Worm (Caenorhabditis elegans) whole organism, early embryonic: ENCODE results near the gene ttr-7.
A peak's percentile ranks its signal among the peaks of the same experiment; 100 is the strongest.

ENCODE experiments used
- B0310.2 ChIP-seq: sonication (generic microtip); optimal IDR thresholded peaks from 2 replicates; lab custom pipeline; 2016; ENCODE audit warnings: mild to moderate bottlenecking, missing genetic modification characterization, missing compliant biosample characterization
- F13C5.2 ChIP-seq: sonication (generic microtip); optimal IDR thresholded peaks from 2 replicates; lab custom pipeline; 2017; ENCODE audit warnings: mild to moderate bottlenecking, missing genetic modification characterization, inconsistent platforms, missing compliant biosample characterization
- aly-1 ChIP-seq: sonication (generic microtip); optimal IDR thresholded peaks from 2 replicates; lab custom pipeline; 2016; ENCODE audit warnings: missing genetic modification characterization, missing compliant biosample characterization
- ama-1 ChIP-seq: fragments of 150-350 bp; optimal IDR thresholded peaks from 2 replicates; lab custom pipeline; 2014
- ceh-13 ChIP-seq: fragments of 200-800 bp; sonication (Bioruptor generic); optimal IDR thresholded peaks from 2 replicates; lab custom pipeline; 2018; ENCODE audit warnings: mild to moderate bottlenecking, missing genetic modification characterization, missing compliant biosample characterization
- ceh-36 ChIP-seq: sonication (generic microtip); optimal IDR thresholded peaks from 2 replicates; lab custom pipeline; 2016; ENCODE audit warnings: missing genetic modification characterization, inconsistent platforms, missing compliant biosample characterization
- ets-7 ChIP-seq: sonication (generic microtip); optimal IDR thresholded peaks from 2 replicates; lab custom pipeline; 2016; ENCODE audit warnings: missing genotype, missing genetic modification characterization, missing compliant biosample characterization
- flt-1 ChIP-seq: fragments of 200-800 bp; sonication (Bioruptor generic); IDR thresholded peaks from 2 replicates; pipeline ENCODE4 v1.3.6; 2022; ENCODE audit warnings: missing genetic modification characterization, missing compliant biosample characterization
- hmbx-1 ChIP-seq: sonication (generic microtip); optimal IDR thresholded peaks from 2 replicates; lab custom pipeline; 2016; ENCODE audit warnings: mild to moderate bottlenecking, missing genetic modification characterization, missing compliant biosample characterization
- hmg-4 ChIP-seq: fragments of 200-800 bp; sonication (Bioruptor generic); optimal IDR thresholded peaks from 2 replicates; lab custom pipeline; 2018; ENCODE audit warnings: mild to moderate bottlenecking, missing genetic modification characterization, missing compliant biosample characterization
- hnd-1 ChIP-seq: sonication (generic microtip); optimal IDR thresholded peaks from 2 replicates; lab custom pipeline; 2016; ENCODE audit warnings: missing genetic modification characterization, missing compliant biosample characterization
- pes-1 ChIP-seq: fragments of 200-800 bp; sonication (Bioruptor generic); IDR thresholded peaks from 2 replicates; pipeline ENCODE4 v1.3.6; 2022; ENCODE audit warnings: missing genetic modification reagents, missing genetic modification characterization, missing compliant biosample characterization
- scrt-1 ChIP-seq: fragments of 200-800 bp; sonication (Bioruptor generic); IDR thresholded peaks from 2 replicates; pipeline ENCODE4 v1.3.6; 2022; ENCODE audit warnings: missing genetic modification characterization, missing compliant biosample characterization
- sea-1 ChIP-seq: fragments of 200-800 bp; sonication (Bioruptor generic); conservative IDR thresholded peaks from 2 replicates; pipeline ENCODE4 v1.3.6; 2022; ENCODE audit warnings: missing genetic modification characterization, missing compliant biosample characterization
- tbx-11 ChIP-seq: fragments of 200-800 bp; sonication (Bioruptor generic); IDR thresholded peaks from 2 replicates; pipeline ENCODE4 v1.3.6; 2022; ENCODE audit warnings: missing genetic modification characterization, missing compliant biosample characterization
- tbx-37 ChIP-seq: fragments of 200-800 bp; sonication (Bioruptor generic); conservative IDR thresholded peaks from 2 replicates; pipeline ENCODE4 v1.3.6; 2022; ENCODE audit warnings: missing genetic modification reagents, missing genetic modification characterization, missing compliant biosample characterization
- tra-4 ChIP-seq: sonication (generic microtip); optimal IDR thresholded peaks from 2 replicates; lab custom pipeline; 2017; ENCODE audit warnings: missing genetic modification characterization, missing compliant biosample characterization

ttr-7 gene

DNA sequence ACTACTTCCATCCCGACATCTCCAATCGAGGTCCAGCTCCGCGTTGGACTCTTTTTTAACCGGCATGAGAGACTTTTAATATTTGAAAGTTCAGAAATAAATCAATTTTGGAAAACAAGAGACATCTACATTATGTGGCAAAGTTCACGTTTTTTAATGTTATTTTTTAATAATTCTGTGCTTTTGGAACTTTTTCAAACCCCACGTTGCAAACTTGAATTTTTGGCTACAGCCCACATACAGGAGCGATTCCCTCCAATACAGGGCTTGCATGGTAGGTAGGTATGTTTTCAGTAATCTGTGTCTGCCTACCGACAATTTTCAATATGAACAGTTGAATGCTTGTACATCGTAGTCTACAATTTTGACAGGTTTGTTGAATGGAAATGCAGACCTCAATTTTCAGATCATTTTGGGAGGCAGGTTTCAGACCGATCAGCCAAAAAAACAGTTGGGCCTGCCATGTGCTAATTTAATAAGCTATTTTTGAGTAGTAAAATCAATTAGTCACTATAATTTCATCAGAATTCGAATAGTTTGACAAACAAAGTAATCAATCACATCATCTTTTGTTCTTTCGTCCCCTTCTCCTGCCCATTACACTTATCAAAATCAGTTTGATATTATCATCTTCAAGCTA, at the start of gene ttr-7, which contains the start of gene Y55B1AR.4:
Gene ttr-7, plus strand, starts transcription at position 590 of the 640 bp plus-strand sequence.
Gene Y55B1AR.4, minus strand, starts transcription at position 101 of the 640 bp plus-strand sequence.
- no peak for TF ChIP-seq aly-1 (tag; lab: Kevin White, UChicago)
- TF ChIP-seq pes-1 (GFP tag; lab: Robert Waterston, UW) = no peak
- no peak for TF ChIP-seq scrt-1 (GFP tag; lab: Robert Waterston, UW)
- TF ChIP-seq ceh-36 (tag; lab: Kevin White, UChicago) = no peak
- no peak for TF ChIP-seq ets-7 (tag; lab: Kevin White, UChicago)
- TF ChIP-seq flt-1 = no peak
- TF ChIP-seq ceh-13 (GFP tag; lab: Kevin White, UChicago) = no peak
- no peak for TF ChIP-seq tbx-37
- TF ChIP-seq hnd-1 (tag; lab: Kevin White, UChicago) = no peak
- no peak for TF ChIP-seq hmg-4 (GFP tag; lab: Kevin White, UChicago)
- TF ChIP-seq tbx-11 = no peak

DNA sequence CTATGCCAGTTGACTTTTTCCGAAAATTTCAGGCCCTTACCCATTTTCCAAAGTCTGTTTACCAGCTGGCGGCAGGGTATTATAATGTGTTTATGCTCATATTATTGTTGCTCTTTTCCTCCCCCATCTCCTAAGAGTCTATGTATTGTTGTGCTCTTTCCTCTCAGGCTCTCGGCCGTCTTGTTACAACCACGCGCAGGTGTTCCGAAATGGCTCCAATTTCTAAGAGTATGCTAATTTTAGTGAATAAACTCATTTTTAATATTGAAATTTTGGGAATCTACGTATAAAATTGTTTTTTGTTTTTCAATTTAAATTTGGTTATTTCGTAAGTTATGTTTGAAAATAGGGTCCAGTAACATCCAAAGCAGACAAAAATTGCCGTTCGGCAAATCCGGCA, 47.7 kb upstream of the ttr-7 start:
- TF ChIP-seq tbx-11 = no peak
- no peak for TF ChIP-seq hnd-1 (tag; lab: Kevin White, UChicago)
- no peak for TF ChIP-seq ama-1
- TF ChIP-seq tra-4 (tag; lab: Kevin White, UChicago) = no peak
- TF ChIP-seq hmbx-1 = no peak
- TF ChIP-seq scrt-1 (GFP tag; lab: Robert Waterston, UW) = no peak
- no peak for TF ChIP-seq ets-7 (tag; lab: Kevin White, UChicago)
- TF ChIP-seq hmg-4 (GFP tag; lab: Kevin White, UChicago) = no peak
- no peak for TF ChIP-seq sea-1
- no peak for TF ChIP-seq pes-1 (GFP tag; lab: Robert Waterston, UW)
- TF ChIP-seq F13C5.2 = no peak
- TF ChIP-seq tbx-37 = no peak
- no peak for TF ChIP-seq ceh-13 (GFP tag; lab: Kevin White, UChicago)
- no peak for TF ChIP-seq aly-1 (tag; lab: Kevin White, UChicago)
- TF ChIP-seq ceh-36 (tag; lab: Kevin White, UChicago) = no peak
- TF ChIP-seq flt-1 = no peak

DNA sequence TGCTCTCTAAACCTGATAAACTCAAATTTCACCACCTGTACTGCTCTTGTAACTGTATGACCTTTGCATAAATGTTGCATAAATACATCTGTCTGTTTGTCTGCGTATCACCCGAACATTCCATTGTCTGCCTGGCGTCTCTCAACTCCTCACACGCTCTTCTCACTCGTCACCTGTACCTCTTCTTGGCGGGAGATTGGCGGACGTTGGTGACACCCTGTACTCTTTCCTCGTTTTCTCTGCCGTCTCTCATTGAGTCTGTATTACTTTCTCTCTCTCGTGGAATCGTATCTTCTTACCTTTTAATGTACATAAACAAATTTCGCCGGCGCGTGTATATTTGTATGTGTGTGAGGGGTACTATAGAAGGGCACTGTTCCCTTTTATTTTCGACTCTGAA, 47.0 kb upstream of the ttr-7 start:
- TF ChIP-seq ama-1 (no peak), hmg-4 (GFP tag; lab: Kevin White, UChicago) (peak; percentile 14)

- TF ChIP-seq sea-1 (no peak), hmg-4 (GFP tag; lab: Kevin White, UChicago) (no peak), hnd-1 (tag; lab: Kevin White, UChicago) (no peak), F13C5.2 (no peak), ceh-13 (GFP tag; lab: Kevin White, UChicago) (no peak), aly-1 (tag; lab: Kevin White, UChicago) (no peak), ets-7 (tag; lab: Kevin White, UChicago) (no peak), tbx-37 (no peak), ama-1 (no peak), scrt-1 (GFP tag; lab: Robert Waterston, UW) (no peak), B0310.2 (tag; lab: Kevin White, UChicago) (no peak), tra-4 (tag; lab: Kevin White, UChicago) (no peak), pes-1 (GFP tag; lab: Robert Waterston, UW) (no peak), hmbx-1 (no peak)
Observed at ce11 chrIII:563755-564154, 42.0 kb upstream of the ttr-7 start.

- TF ChIP-seq ceh-13 (GFP tag; lab: Kevin White, UChicago) = no peak
- no peak for TF ChIP-seq ama-1
- TF ChIP-seq flt-1 = no peak
- no peak for TF ChIP-seq F13C5.2
Observed at ce11 chrIII:564786-565185, 41.0 kb upstream of the ttr-7 start.

- TF ChIP-seq ceh-13 (GFP tag; lab: Kevin White, UChicago) = no peak
- no peak for TF ChIP-seq hnd-1 (tag; lab: Kevin White, UChicago)
- no peak for TF ChIP-seq ceh-36 (tag; lab: Kevin White, UChicago)
- no peak for TF ChIP-seq ama-1
- no peak for TF ChIP-seq tbx-37
- no peak for TF ChIP-seq hmg-4 (GFP tag; lab: Kevin White, UChicago)
- no peak for TF ChIP-seq F13C5.2
- no peak for TF ChIP-seq tbx-11
- no peak for TF ChIP-seq flt-1
- no peak for TF ChIP-seq B0310.2 (tag; lab: Kevin White, UChicago)
- no peak for TF ChIP-seq pes-1 (GFP tag; lab: Robert Waterston, UW)
- TF ChIP-seq scrt-1 (GFP tag; lab: Robert Waterston, UW) = no peak
Observed at ce11 chrIII:568815-569214, 37.0 kb upstream of the ttr-7 start.

DNA sequence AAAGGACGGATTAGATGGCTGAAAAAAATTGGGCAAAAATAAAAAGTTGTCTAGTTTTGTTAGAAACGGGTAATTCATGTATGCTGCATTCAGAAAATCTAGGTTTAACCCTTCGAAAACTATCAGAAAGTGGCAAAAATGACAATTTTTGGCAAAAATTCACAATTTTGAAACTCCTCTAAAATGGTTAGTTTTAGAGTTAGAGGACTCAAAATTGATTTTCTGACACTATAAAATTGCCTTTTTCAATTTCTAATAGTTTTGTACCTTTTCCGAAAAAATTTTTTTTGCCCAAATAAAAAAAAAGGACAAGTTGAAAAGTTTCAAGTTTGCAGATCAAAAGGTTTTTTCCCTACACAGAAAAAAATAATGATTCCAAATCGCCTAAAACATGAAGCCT, 29.2 kb upstream of the ttr-7 start:
- no peak for TF ChIP-seq hmbx-1
- TF ChIP-seq aly-1 (tag; lab: Kevin White, UChicago) = no peak
- TF ChIP-seq ceh-36 (tag; lab: Kevin White, UChicago) = no peak
- TF ChIP-seq hnd-1 (tag; lab: Kevin White, UChicago) = no peak
- no peak for TF ChIP-seq F13C5.2
- TF ChIP-seq tbx-11 = no peak
- TF ChIP-seq ceh-13 (GFP tag; lab: Kevin White, UChicago) = no peak
- no peak for TF ChIP-seq ets-7 (tag; lab: Kevin White, UChicago)
- no peak for TF ChIP-seq scrt-1 (GFP tag; lab: Robert Waterston, UW)
- no peak for TF ChIP-seq sea-1
- no peak for TF ChIP-seq hmg-4 (GFP tag; lab: Kevin White, UChicago)
- TF ChIP-seq pes-1 (GFP tag; lab: Robert Waterston, UW) = no peak
- no peak for TF ChIP-seq flt-1
- no peak for TF ChIP-seq tra-4 (tag; lab: Kevin White, UChicago)
- no peak for TF ChIP-seq tbx-37
- no peak for TF ChIP-seq ama-1
- no peak for TF ChIP-seq B0310.2 (tag; lab: Kevin White, UChicago)

- TF ChIP-seq scrt-1 (GFP tag; lab: Robert Waterston, UW) = no peak
Observed at ce11 chrIII:577467-577866, 28.3 kb upstream of the ttr-7 start, which contains the start of gene gtf-2H5. gtf-2H5 (minus strand) TSS chrIII:577567.
